Fruit fly (Drosophila melanogaster): Measurements from ENCODE around the gene PIG-U.

DNA sequence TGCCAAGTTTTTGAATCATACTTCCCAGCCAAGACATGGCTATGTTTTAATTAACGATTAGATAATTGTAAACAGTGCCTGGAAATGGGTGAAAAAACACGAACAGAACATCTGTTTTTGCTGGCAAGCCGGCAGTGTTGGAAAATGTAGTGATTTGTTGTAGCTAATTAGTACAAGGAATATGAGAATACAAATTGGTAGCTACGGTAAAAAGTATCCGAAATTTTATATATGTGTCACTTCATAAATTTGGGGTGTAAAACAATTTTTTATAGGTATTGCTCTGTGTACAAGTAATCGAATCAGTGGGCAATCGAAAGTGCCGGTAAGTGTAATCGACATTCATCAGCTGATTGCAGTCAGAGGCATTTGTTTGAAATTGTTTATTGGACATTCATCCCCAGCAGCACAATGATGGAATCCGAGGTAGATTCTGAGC lies 2.4 kb downstream of the PIG-U start, which contains the start of the genes mRpL51 and Uba4:
- TF ChIP-seq Clk (GFP tag; optimal IDR thresholded peaks at IDR 0.05) (no peak), Crg-1 (GFP tag; optimal IDR thresholded peaks at IDR 0.05) (peak; percentile 58), toe (GFP tag; optimal IDR thresholded peaks at IDR 0.05) (no peak), cnc (optimal IDR thresholded peaks at IDR 0.05) (no peak), pad (GFP tag; optimal IDR thresholded peaks at IDR 0.05) (peak; percentile 43), tj (GFP tag; optimal IDR thresholded peaks at IDR 0.05) (peak; percentile 7)

Data from whole organism, adult.